Worm (Caenorhabditis elegans): ENCODE results near the gene fbxb-53.

DNA sequence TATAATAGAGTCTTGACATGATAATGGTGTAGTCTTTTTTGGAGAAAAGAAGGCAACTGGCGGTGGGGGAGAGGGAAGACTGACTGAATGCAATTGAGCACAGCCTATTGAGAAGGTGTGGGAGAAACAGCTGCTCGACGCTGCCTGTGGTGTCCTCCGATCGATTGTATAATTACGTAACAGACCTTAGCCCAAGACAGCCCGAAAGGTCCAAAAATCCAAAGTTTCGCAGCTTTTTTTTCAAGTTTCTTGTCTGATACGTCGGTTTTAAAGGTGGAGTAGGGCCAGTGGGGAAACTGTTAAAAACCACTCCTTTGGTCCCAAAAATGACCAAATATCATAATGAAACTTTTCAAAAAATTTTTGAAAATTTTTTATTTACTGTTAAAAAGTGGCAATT, 31.4 kb downstream of the fbxb-53 start, which contains the start of the genes C08F1.6 and fbxb-13:
- TF ChIP-seq pha-4 (GFP tag; IDR thresholded peaks at IDR 0.05) (no peak), pha-4 (tag; optimal IDR thresholded peaks at IDR 0.05) (no peak), nhr-76 (tag; optimal IDR thresholded peaks at IDR 0.05) (no peak), unc-130 (GFP tag; optimal IDR thresholded peaks at IDR 0.05) (no peak), ZK546.5 (tag; optimal IDR thresholded peaks at IDR 0.05) (no peak), skn-1 (tag; optimal IDR thresholded peaks at IDR 0.05) (no peak), unc-62 (GFP tag; optimal IDR thresholded peaks at IDR 0.05 in 1 of 2) (no peak), unc-62 (tag; optimal IDR thresholded peaks at IDR 0.05) (no peak), ceh-28 (tag; optimal IDR thresholded peaks at IDR 0.05) (no peak), Y48G9A.11 (GFP tag; IDR thresholded peaks at IDR 0.05) (no peak), lin-15B (tag; optimal IDR thresholded peaks at IDR 0.05) (no peak)
